Fruit fly (Drosophila melanogaster) whole organism, embryonic: ENCODE data around the gene Ns1.

Experiments
- Abd-B ChIP-seq: fragments of 200-800 bp; sonication (Bioruptor generic); optimal IDR thresholded peaks from 2 replicates; lab custom pipeline; 2018; ENCODE audit warnings: missing biosample characterization, mild to moderate bottlenecking, missing genetic modification characterization, moderate library complexity
- Antp ChIP-seq: fragments of 200-800 bp; sonication (Bioruptor generic); optimal IDR thresholded peaks from 3 replicates; lab custom pipeline; 2016; ENCODE audit warnings: missing biosample characterization, missing genetic modification characterization
- CG10979 ChIP-seq: fragments of 200-800 bp; sonication (Bioruptor generic); optimal IDR thresholded peaks from 2 replicates; lab custom pipeline; 2018; ENCODE audit warnings: missing biosample characterization, mild to moderate bottlenecking, missing genetic modification characterization, moderate library complexity
- CG11093 ChIP-seq: fragments of 200-800 bp; sonication (Bioruptor generic); IDR thresholded peaks from 3 replicates; pipeline ENCODE4 v1.3.6; 2022; ENCODE audit warnings: missing biosample characterization, missing genetic modification characterization
- CG12391 ChIP-seq: fragments of 200-800 bp; sonication (Bioruptor generic); optimal IDR thresholded peaks from 3 replicates; lab custom pipeline; 2018; ENCODE audit warnings: missing biosample characterization, mild to moderate bottlenecking, missing genetic modification characterization, moderate library complexity
- CG13287 ChIP-seq: fragments of 200-800 bp; sonication (Bioruptor generic); IDR thresholded peaks from 2 replicates; pipeline ENCODE4 v1.3.6; 2022; ENCODE audit warnings: missing biosample characterization, missing genetic modification characterization; ENCODE audit not compliant: partially characterized antibody
- CG15696 ChIP-seq: fragments of 200-800 bp; sonication (Bioruptor generic); optimal IDR thresholded peaks from 2 replicates; lab custom pipeline; 2019; ENCODE audit warnings: missing biosample characterization, mild to moderate bottlenecking, missing genetic modification characterization, moderate library complexity
- CG16863 ChIP-seq: fragments of 200-800 bp; sonication (Bioruptor generic); optimal IDR thresholded peaks from 3 replicates; lab custom pipeline; 2016; ENCODE audit warnings: missing biosample characterization, missing genetic modification characterization
- CG17568 ChIP-seq: fragments of 200-800 bp; sonication (Bioruptor generic); optimal IDR thresholded peaks from 2 replicates; lab custom pipeline; 2018; ENCODE audit warnings: missing biosample characterization, mild to moderate bottlenecking, missing genetic modification characterization, moderate library complexity
- CG18476 ChIP-seq: fragments of 200-800 bp; sonication (Bioruptor generic); optimal IDR thresholded peaks from 2 replicates; lab custom pipeline; 2016; ENCODE audit warnings: missing biosample characterization, mild to moderate bottlenecking, missing genetic modification characterization
- CG31224 ChIP-seq: fragments of 200-800 bp; sonication (Bioruptor generic); IDR thresholded peaks from 2 replicates; pipeline ENCODE4 v1.3.6; 2022; ENCODE audit warnings: missing biosample characterization, missing genetic modification characterization
- CG33213 ChIP-seq: fragments of 200-800 bp; sonication (Bioruptor generic); optimal IDR thresholded peaks from 3 replicates; lab custom pipeline; 2016; ENCODE audit warnings: missing biosample characterization, missing genetic modification characterization
- CG3407 ChIP-seq: fragments of 200-800 bp; sonication (Bioruptor generic); optimal IDR thresholded peaks from 2 replicates; lab custom pipeline; 2018; ENCODE audit warnings: missing biosample characterization, mild to moderate bottlenecking, missing genetic modification characterization
- CG34224 ChIP-seq: fragments of 200-800 bp; sonication (Bioruptor generic); IDR thresholded peaks from 3 replicates; pipeline ENCODE4 v1.3.6; 2022; ENCODE audit warnings: missing biosample characterization, missing genetic modification characterization; ENCODE audit not compliant: partially characterized antibody
- CG4854 ChIP-seq: fragments of 200-800 bp; sonication (Bioruptor generic); optimal IDR thresholded peaks from 2 replicates; lab custom pipeline; 2016; ENCODE audit warnings: missing biosample characterization, missing genetic modification characterization, inconsistent platforms
- CG5245 ChIP-seq: fragments of 200-800 bp; sonication (Bioruptor generic); optimal IDR thresholded peaks from 3 replicates; lab custom pipeline; 2016; ENCODE audit warnings: missing biosample characterization, missing genetic modification characterization
- CG6175 ChIP-seq: fragments of 200-800 bp; sonication (Bioruptor generic); IDR thresholded peaks from 3 replicates; pipeline ENCODE4 v1.3.6; 2022; ENCODE audit warnings: missing biosample characterization, missing genetic modification characterization
- CG7745 ChIP-seq: fragments of 200-800 bp; sonication (Bioruptor generic); optimal IDR thresholded peaks from 2 replicates; lab custom pipeline; 2018; ENCODE audit warnings: missing biosample characterization, mild to moderate bottlenecking, missing genetic modification characterization, moderate library complexity
- CG8089 ChIP-seq: fragments of 200-800 bp; sonication (Bioruptor generic); optimal IDR thresholded peaks from 3 replicates; lab custom pipeline; 2016; ENCODE audit warnings: missing biosample characterization, missing genetic modification characterization
- CG8290 ChIP-seq, 3 experiments: fragments of 200-800 bp; sonication (Bioruptor generic); optimal IDR thresholded peaks; 2 replicates each; lab custom pipeline; 2016 to 2019; ENCODE audit warnings: missing biosample characterization in 3 of 3, missing genetic modification characterization in 3 of 3, mild to moderate bottlenecking in 2 of 3, moderate library complexity in 1 of 3
- CG8359 ChIP-seq: fragments of 200-800 bp; sonication (Bioruptor generic); optimal IDR thresholded peaks from 2 replicates; lab custom pipeline; 2017; ENCODE audit warnings: missing biosample characterization, mild to moderate bottlenecking, missing genetic modification characterization, borderline replicate concordance
- CG8944 ChIP-seq: fragments of 200-800 bp; sonication (Bioruptor generic); optimal IDR thresholded peaks from 3 replicates; lab custom pipeline; 2016; ENCODE audit warnings: missing biosample characterization, missing genetic modification characterization
- CG9932 ChIP-seq: fragments of 200-800 bp; sonication (Bioruptor generic); IDR thresholded peaks from 2 replicates; pipeline ENCODE4 v1.3.6; 2022; ENCODE audit warnings: missing biosample characterization, missing genetic modification characterization
- D19A ChIP-seq: fragments of 200-800 bp; optimal IDR thresholded peaks from 3 replicates; lab custom pipeline; 2019; ENCODE audit warnings: missing biosample characterization, mild to moderate bottlenecking, missing genetic modification characterization, moderate library complexity
- Hmx ChIP-seq: fragments of 200-800 bp; sonication (Bioruptor generic); optimal IDR thresholded peaks from 2 replicates; lab custom pipeline; 2016; ENCODE audit warnings: missing biosample characterization, missing genetic modification characterization
- Lim3 ChIP-seq: fragments of 200-800 bp; sonication (Bioruptor generic); IDR thresholded peaks from 2 replicates; pipeline ENCODE4 v1.3.6; 2022; ENCODE audit warnings: missing biosample characterization, missing genetic modification characterization
- Mrtf ChIP-seq: fragments of 200-800 bp; sonication (Bioruptor generic); IDR thresholded peaks from 3 replicates; pipeline ENCODE4 v1.3.6; 2022; ENCODE audit warnings: missing biosample characterization, missing genetic modification characterization
- Side ChIP-seq: fragments of 200-800 bp; sonication (Bioruptor generic); optimal IDR thresholded peaks from 2 replicates; lab custom pipeline; 2016; ENCODE audit warnings: missing biosample characterization, missing genetic modification characterization
- ac ChIP-seq: fragments of 200-800 bp; sonication (Bioruptor generic); optimal IDR thresholded peaks from 3 replicates; lab custom pipeline; 2017; ENCODE audit warnings: missing biosample characterization, mild to moderate bottlenecking, missing genetic modification characterization
- amos ChIP-seq: fragments of 200-800 bp; sonication (Bioruptor generic); IDR thresholded peaks from 2 replicates; pipeline ENCODE4 v1.3.6; 2022; ENCODE audit warnings: missing biosample characterization, missing genetic modification characterization; ENCODE audit not compliant: partially characterized antibody
- ash1 ChIP-seq: fragments of 200-800 bp; sonication (Bioruptor generic); optimal IDR thresholded peaks from 2 replicates; lab custom pipeline; 2018; ENCODE audit warnings: missing biosample characterization, mild to moderate bottlenecking, missing genetic modification characterization
- az2 ChIP-seq: fragments of 200-800 bp; sonication (Bioruptor generic); optimal IDR thresholded peaks from 3 replicates; lab custom pipeline; 2016; ENCODE audit warnings: missing biosample characterization, missing genetic modification characterization
- bbx ChIP-seq: fragments of 200-800 bp; sonication (Bioruptor generic); IDR thresholded peaks from 2 replicates; pipeline ENCODE4 v1.3.6; 2022; ENCODE audit warnings: missing biosample characterization, missing genetic modification characterization; ENCODE audit not compliant: partially characterized antibody
- cato ChIP-seq: fragments of 200-800 bp; sonication (Bioruptor generic); optimal IDR thresholded peaks from 2 replicates; lab custom pipeline; 2016; ENCODE audit warnings: missing biosample characterization, missing genetic modification characterization, borderline replicate concordance
- cwo ChIP-seq: fragments of 200-800 bp; sonication (Bioruptor generic); optimal IDR thresholded peaks from 3 replicates; lab custom pipeline; 2017; ENCODE audit warnings: missing biosample characterization, missing genetic modification characterization, mild to moderate bottlenecking, moderate library complexity, missing genetic modification reagents
- eve ChIP-seq, 2 experiments: fragments of >200 bp; optimal IDR thresholded peaks; 2 replicates each; lab custom pipeline; 2017; ENCODE audit warnings: missing biosample characterization in 2 of 2, missing genetic modification characterization in 2 of 2
- ftz-f1 ChIP-seq: fragments of 200-800 bp; sonication (Bioruptor generic); optimal IDR thresholded peaks from 2 replicates; lab custom pipeline; 2016; ENCODE audit warnings: missing biosample characterization, missing genetic modification characterization
- insv ChIP-seq, 2 experiments: fragments of 200-800 bp; sonication (Bioruptor generic); optimal IDR thresholded peaks; 3 replicates each; lab custom pipeline; 2016 to 2018; ENCODE audit warnings: missing biosample characterization in 2 of 2, missing genetic modification characterization in 2 of 2
- luna ChIP-seq: fragments of 200-800 bp; sonication (Bioruptor generic); optimal IDR thresholded peaks from 2 replicates; lab custom pipeline; 2016; ENCODE audit warnings: missing biosample characterization, missing genetic modification characterization
- org-1 ChIP-seq: fragments of 200-800 bp; sonication (Bioruptor generic); optimal IDR thresholded peaks from 2 replicates; lab custom pipeline; 2017; ENCODE audit warnings: missing biosample characterization, missing genetic modification characterization
- pb ChIP-seq: fragments of 200-800 bp; sonication (Bioruptor generic); optimal IDR thresholded peaks from 3 replicates; lab custom pipeline; 2016; ENCODE audit warnings: missing biosample characterization, missing genetic modification characterization
- psq ChIP-seq: fragments of 200-800 bp; sonication (Bioruptor generic); optimal IDR thresholded peaks from 2 replicates; lab custom pipeline; 2017; ENCODE audit warnings: missing biosample characterization, missing genetic modification characterization
- row ChIP-seq: fragments of 200-800 bp; sonication (Bioruptor generic); IDR thresholded peaks from 3 replicates; pipeline ENCODE4 v1.3.6; 2022; ENCODE audit warnings: missing biosample characterization, missing genetic modification characterization
- sens ChIP-seq: fragments of 200-800 bp; sonication (Bioruptor generic); peaks from one replicate; lab custom pipeline; 2016; ENCODE audit warnings: missing biosample characterization, missing genetic modification characterization
- slbo ChIP-seq: fragments of 200-800 bp; sonication (Bioruptor generic); IDR thresholded peaks from 2 replicates; pipeline ENCODE4 v1.3.6; 2022; ENCODE audit warnings: missing biosample characterization, missing genetic modification characterization
- tna ChIP-seq: fragments of 200-800 bp; sonication (Bioruptor generic); IDR thresholded peaks from 2 replicates; pipeline ENCODE4 v1.3.6; 2022; ENCODE audit warnings: missing biosample characterization, missing genetic modification characterization; ENCODE audit not compliant: partially characterized antibody
- trh ChIP-seq: fragments of 200-800 bp; sonication (Bioruptor generic); optimal IDR thresholded peaks from 2 replicates; lab custom pipeline; 2016; ENCODE audit warnings: missing biosample characterization, missing genetic modification characterization
- unpg ChIP-seq: fragments of 200-800 bp; sonication (Bioruptor generic); optimal IDR thresholded peaks from 3 replicates; lab custom pipeline; 2018; ENCODE audit warnings: missing biosample characterization, mild to moderate bottlenecking, missing genetic modification characterization, moderate library complexity
- zf30C ChIP-seq: fragments of 200-800 bp; sonication (Bioruptor generic); optimal IDR thresholded peaks from 3 replicates; lab custom pipeline; 2018; ENCODE audit warnings: missing biosample characterization, mild to moderate bottlenecking, missing genetic modification characterization

The Ns1 gene

dm6 chr3R:17080666-17081358 lies 8.3 kb upstream of the Ns1 start (continued):
- peak; percentile 86 for TF ChIP-seq CG9932 (GFP tag; lab: Robert Waterston, UW)
- TF ChIP-seq CG33213 (GFP tag; lab: Kevin White, UChicago): peak; percentile 64
- peak; percentile 97 for TF ChIP-seq CG10979 (tag; lab: Kevin White, UChicago)
- peak; percentile 96 for TF ChIP-seq org-1 (GFP tag; lab: Kevin White, UChicago)
- peak; percentile 88 for TF ChIP-seq Antp
- TF ChIP-seq trh (GFP tag; lab: Kevin White, UChicago): peak; percentile 85
- peak; percentile 72 for TF ChIP-seq luna (GFP tag; lab: Kevin White, UChicago)
- TF ChIP-seq bbx (GFP tag; lab: Robert Waterston, UW): no peak
- peak; percentile 97 for TF ChIP-seq unpg
- peak; percentile 88 for TF ChIP-seq Mrtf (GFP tag; lab: Robert Waterston, UW)
- peak; percentile 84 for TF ChIP-seq CG8944 (GFP tag; lab: Kevin White, UChicago)
- no peak for TF ChIP-seq CG7745 (tag; lab: Kevin White, UChicago)
- no peak; the same call in 2 of the 3 replicates for TF ChIP-seq CG34224
- peak; percentile 96 for TF ChIP-seq az2 (GFP tag; lab: Kevin White, UChicago)
- no peak for TF ChIP-seq eve (GFP tag; optimal IDR thresholded peaks at IDR 0.05; lab: Kevin White, UChicago)
- no peak for TF ChIP-seq tna
- TF ChIP-seq Hmx (GFP tag; lab: Kevin White, UChicago): peak; percentile 83
- TF ChIP-seq insv (GFP tag; optimal IDR thresholded peaks at IDR 0.05; lab: Kevin White, UChicago): peak; percentile 44 to 60
- peak; percentile 93 for TF ChIP-seq D19A (tag; lab: Kevin White, UChicago)
- peak; percentile 82 for TF ChIP-seq Side (GFP tag; lab: Kevin White, UChicago)
- peak; percentile 93 for TF ChIP-seq cwo (GFP tag; lab: Kevin White, UChicago)
- peak; percentile 83 for TF ChIP-seq CG31224 (GFP tag; lab: Robert Waterston, UW)
- peak; percentile 90 for TF ChIP-seq Abd-B
- peak; percentile 85 for TF ChIP-seq ac
- TF ChIP-seq CG17568 (GFP tag; lab: Kevin White, UChicago): peak; percentile 92
- peak; percentile 99 for TF ChIP-seq sens (GFP tag; lab: Kevin White, UChicago)
- peak; percentile 82 for TF ChIP-seq CG6175 (GFP tag; lab: Robert Waterston, UW)
- TF ChIP-seq CG16863: peak; percentile 91
- TF ChIP-seq CG18476 (GFP tag; lab: Kevin White, UChicago): peak; percentile 94
- TF ChIP-seq ash1 (GFP tag; lab: Kevin White, UChicago): peak; percentile 55
- TF ChIP-seq CG8089 (GFP tag; lab: Kevin White, UChicago): peak; percentile 83
- TF ChIP-seq slbo: peak; percentile 93
- TF ChIP-seq pb (GFP tag; lab: Kevin White, UChicago): peak; percentile 85
- TF ChIP-seq CG15696: peak; percentile 85
- TF ChIP-seq cato: peak; percentile 94
- peak; percentile 79 for TF ChIP-seq CG8359 (GFP tag; lab: Kevin White, UChicago)
- no peak for TF ChIP-seq zf30C
- peak; percentile 87 for TF ChIP-seq CG4854
- TF ChIP-seq ftz-f1: peak; percentile 33
- peak; percentile 95 for TF ChIP-seq CG8290 (GFP tag; optimal IDR thresholded peaks at IDR 0.05; lab: Kevin White, UChicago)
- peak; percentile 72 to 90 for TF ChIP-seq CG8290 (tag; optimal IDR thresholded peaks at IDR 0.05; lab: Kevin White, UChicago)
- TF ChIP-seq CG12391 (tag; lab: Kevin White, UChicago): peak; percentile 98
- TF ChIP-seq psq: peak; percentile 67
- no peak for TF ChIP-seq amos (GFP tag; lab: Robert Waterston, UW)
- peak; percentile 88 for TF ChIP-seq CG11093 (GFP tag; lab: Robert Waterston, UW)
- peak; percentile 80 for TF ChIP-seq Lim3 (GFP tag; lab: Robert Waterston, UW)
- peak; percentile 95 for TF ChIP-seq CG3407 (GFP tag; lab: Kevin White, UChicago)
- peak; percentile 91 for TF ChIP-seq CG5245 (GFP tag; lab: Kevin White, UChicago)
- peak; percentile 88 for TF ChIP-seq row
- TF ChIP-seq CG13287 (GFP tag; lab: Robert Waterston, UW): no peak
